Worm (Caenorhabditis elegans): ENCODE results near the gene F15D4.6.

The F15D4.6 gene

DNA sequence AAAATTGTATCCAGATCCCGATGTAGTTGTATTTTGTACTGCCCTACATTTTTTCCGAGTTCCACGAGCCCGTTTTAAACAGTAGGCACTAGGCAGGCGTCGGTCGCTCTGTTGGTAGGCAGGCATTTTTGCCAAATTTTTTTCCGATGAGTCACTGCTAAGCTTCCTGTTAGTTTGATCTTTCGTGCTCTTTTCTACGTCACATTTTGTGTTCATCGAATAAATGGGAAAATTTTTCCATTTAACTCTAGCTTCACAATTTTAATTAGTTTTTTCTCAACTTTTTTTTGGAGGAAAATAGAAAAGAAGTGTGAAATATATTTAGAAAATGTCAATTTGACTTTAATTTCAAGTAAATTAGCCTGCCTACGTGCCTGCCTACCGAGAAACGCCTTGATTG, 18.3 kb downstream of the F15D4.6 start:
- no peak for TF ChIP-seq lsy-2 (tag; optimal IDR thresholded peaks at IDR 0.05)

DNA sequence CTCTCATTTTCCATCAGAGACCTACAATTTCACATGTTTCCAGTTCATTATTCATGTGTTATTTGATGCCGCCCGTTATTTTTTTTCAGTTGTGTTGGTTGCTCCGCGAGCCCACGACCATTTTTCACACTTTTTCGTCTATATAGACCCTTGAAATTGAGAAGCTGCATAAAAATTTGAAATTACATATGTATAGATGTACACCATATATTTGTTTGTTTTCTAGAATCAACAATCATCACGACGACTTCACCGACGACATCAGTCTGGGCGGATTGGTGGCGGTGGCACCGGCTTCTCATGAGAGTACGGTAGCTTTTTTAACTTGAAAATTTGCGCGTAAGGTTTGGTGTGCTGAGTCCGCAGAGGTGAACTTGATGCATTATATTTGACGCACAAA, 21.8 kb downstream of the F15D4.6 start, which contains the start of gene Y48C3A.5:
Gene Y48C3A.5 (plus strand): TSS at position 301 of the 400 bp plus-strand sequence.
- no peak for TF ChIP-seq unc-120 (tag; optimal IDR thresholded peaks at IDR 0.05; ENCODE audit: poor library complexity, severe bottlenecking)
- no peak for TF ChIP-seq ces-1 (GFP tag; optimal IDR thresholded peaks at IDR 0.05)
- no peak for TF ChIP-seq hlh-1 (tag; optimal IDR thresholded peaks at IDR 0.05)
- no peak for TF ChIP-seq nhr-12 (tag; optimal IDR thresholded peaks at IDR 0.05)
- no peak for TF ChIP-seq ham-2 (GFP tag; optimal IDR thresholded peaks at IDR 0.05)
- no peak for TF ChIP-seq ceh-43 (GFP tag; optimal IDR thresholded peaks at IDR 0.05)
- TF ChIP-seq ztf-11 (tag; optimal IDR thresholded peaks at IDR 0.05), result no peak
- TF ChIP-seq flh-1 (GFP tag; optimal IDR thresholded peaks at IDR 0.05), result no peak
- TF ChIP-seq mep-1 (tag; optimal IDR thresholded peaks at IDR 0.05), result no peak
- no peak for TF ChIP-seq ceh-83 (GFP tag; optimal IDR thresholded peaks at IDR 0.05)
- TF ChIP-seq nhr-2 (tag; optimal IDR thresholded peaks at IDR 0.05), result no peak
- TF ChIP-seq unc-62 (GFP tag; optimal IDR thresholded peaks at IDR 0.05), result no peak

DNA sequence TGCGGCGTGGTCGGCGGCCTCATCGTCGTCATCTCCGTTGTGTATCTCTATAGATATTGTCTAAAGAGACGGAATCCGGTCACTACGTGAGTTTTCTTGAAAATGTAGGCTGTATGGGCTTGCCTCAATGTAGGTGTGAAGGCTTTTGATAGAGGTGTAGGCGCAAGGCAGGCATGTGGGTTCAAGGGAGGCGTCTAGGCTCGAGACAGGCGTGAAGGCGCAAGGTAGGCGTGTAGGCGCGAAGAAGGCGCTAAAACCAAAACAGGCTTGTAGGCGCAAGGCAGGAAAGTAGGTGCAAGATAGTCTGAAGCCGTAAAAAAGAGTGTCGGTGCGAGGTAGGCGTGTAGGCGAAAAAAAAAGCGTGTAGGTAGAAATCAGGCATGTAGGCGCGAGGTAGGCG, 29.2 kb downstream of the F15D4.6 start:
- TF ChIP-seq zip-8 (tag; optimal IDR thresholded peaks at IDR 0.05), result no peak
- TF ChIP-seq mls-2 (tag; optimal IDR thresholded peaks at IDR 0.05), result no peak
- TF ChIP-seq nhr-12 (tag; optimal IDR thresholded peaks at IDR 0.05), result no peak
- TF ChIP-seq lin-13 (tag; optimal IDR thresholded peaks at IDR 0.05), result no peak
- TF ChIP-seq sptf-1 (tag; optimal IDR thresholded peaks at IDR 0.05), result no peak
- no peak for TF ChIP-seq elt-3 (tag; optimal IDR thresholded peaks at IDR 0.05)
- TF ChIP-seq ces-1 (GFP tag; optimal IDR thresholded peaks at IDR 0.05), result no peak

DNA sequence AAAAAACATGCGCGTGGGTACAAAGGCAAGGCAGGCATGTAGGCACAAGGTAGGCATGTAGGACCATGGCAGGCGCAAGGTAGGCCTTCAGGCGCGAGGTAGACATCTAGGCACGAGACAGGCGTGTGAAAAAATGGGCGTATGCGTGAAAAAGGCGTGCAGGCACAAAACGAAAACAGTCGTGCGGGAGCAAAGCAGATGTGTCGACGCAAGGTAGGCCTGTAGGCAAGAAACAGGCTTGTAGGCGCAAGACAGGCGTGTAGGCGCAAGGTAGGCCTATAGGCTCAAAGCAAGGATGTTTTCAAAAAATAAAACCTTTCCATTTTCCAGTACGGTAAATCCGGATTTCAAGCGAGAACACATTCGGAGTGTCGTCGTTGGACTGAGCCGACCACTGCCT, 29.7 kb downstream of the F15D4.6 start:
- TF ChIP-seq unc-120 (tag; optimal IDR thresholded peaks at IDR 0.05; ENCODE audit: poor library complexity, severe bottlenecking) (no peak), mab-5 (tag; optimal IDR thresholded peaks at IDR 0.05) (no peak), sem-2 (GFP tag; optimal IDR thresholded peaks at IDR 0.05) (no peak), blmp-1 (tag; optimal IDR thresholded peaks at IDR 0.05) (no peak), hlh-1 (tag; optimal IDR thresholded peaks at IDR 0.05) (no peak), sptf-1 (tag; optimal IDR thresholded peaks at IDR 0.05) (no peak), ceh-39 (tag; optimal IDR thresholded peaks at IDR 0.05) (no peak), ham-2 (GFP tag; optimal IDR thresholded peaks at IDR 0.05) (no peak), mls-2 (tag; optimal IDR thresholded peaks at IDR 0.05) (no peak), nhr-28 (tag; optimal IDR thresholded peaks at IDR 0.05) (no peak), drap-1 (GFP tag; optimal IDR thresholded peaks at IDR 0.05) (no peak), nhr-12 (tag; optimal IDR thresholded peaks at IDR 0.05) (no peak), ztf-11 (tag; optimal IDR thresholded peaks at IDR 0.05) (no peak), lin-32 (GFP tag; optimal IDR thresholded peaks at IDR 0.05) (no peak)

DNA sequence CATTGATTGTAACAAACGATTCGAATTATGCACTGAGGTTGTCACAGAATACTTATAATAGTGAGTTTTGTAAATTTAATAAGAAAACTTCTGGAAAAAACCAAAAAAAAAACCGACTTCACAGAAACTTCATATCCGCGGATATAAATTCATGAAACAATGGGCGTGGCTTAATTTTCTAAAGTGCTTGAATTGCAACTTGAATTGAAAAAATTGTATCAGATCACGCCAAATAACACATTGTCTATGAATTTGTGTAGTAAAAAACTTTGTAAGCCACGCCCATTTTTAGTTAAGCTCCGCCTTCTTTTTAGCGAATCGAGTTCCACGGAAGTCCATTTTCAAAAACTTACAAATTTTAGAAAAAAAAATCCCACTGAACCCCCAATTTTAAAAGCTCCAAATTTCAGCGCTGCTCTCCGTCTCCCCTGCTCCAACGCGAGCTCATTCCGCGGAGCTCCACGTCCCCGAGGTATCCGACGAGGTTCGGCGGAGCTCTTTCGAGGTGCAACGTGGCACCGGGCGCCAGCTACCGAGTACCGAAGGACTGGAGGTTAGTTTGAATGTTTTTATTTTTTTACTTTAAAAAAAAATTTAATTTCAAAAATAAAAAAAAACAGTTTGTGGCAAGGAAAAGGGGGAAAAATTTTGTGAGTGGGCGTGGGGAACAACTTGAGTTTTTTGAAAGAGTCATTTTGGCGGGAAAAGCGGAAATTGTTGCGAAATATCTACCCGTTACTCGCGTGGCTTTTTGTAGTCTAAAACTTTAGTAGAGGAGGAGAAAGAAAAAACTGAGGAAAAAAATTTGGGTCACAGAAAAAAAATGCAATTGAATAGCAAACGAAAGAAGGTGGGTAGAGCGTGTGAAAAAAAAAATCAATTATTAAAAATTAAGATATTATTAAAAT, 30.5 kb downstream of the F15D4.6 start:
- TF ChIP-seq nhr-237 (tag; optimal IDR thresholded peaks at IDR 0.05) (no peak), lsy-2 (tag; optimal IDR thresholded peaks at IDR 0.05) (no peak), mls-2 (tag; optimal IDR thresholded peaks at IDR 0.05) (no peak), ztf-11 (tag; optimal IDR thresholded peaks at IDR 0.05) (no peak), ceh-83 (GFP tag; optimal IDR thresholded peaks at IDR 0.05) (no peak), hlh-1 (tag; optimal IDR thresholded peaks at IDR 0.05) (no peak), bed-3 (GFP tag; optimal IDR thresholded peaks at IDR 0.05) (no peak), nhr-76 (tag; optimal IDR thresholded peaks at IDR 0.05) (no peak), cnd-1 (tag; optimal IDR thresholded peaks at IDR 0.05) (no peak), lin-32 (GFP tag; optimal IDR thresholded peaks at IDR 0.05) (no peak), ces-1 (GFP tag; optimal IDR thresholded peaks at IDR 0.05) (no peak), zip-8 (tag; optimal IDR thresholded peaks at IDR 0.05) (no peak), snpc-4 (tag; optimal IDR thresholded peaks at IDR 0.05) (no peak), ceh-39 (tag; optimal IDR thresholded peaks at IDR 0.05) (no peak), M03D4.4 (tag; optimal IDR thresholded peaks at IDR 0.05) (no peak), elt-1 (tag; optimal IDR thresholded peaks at IDR 0.05; ENCODE audit: borderline replicate concordance, insufficient read depth) (no peak), sem-2 (GFP tag; optimal IDR thresholded peaks at IDR 0.05) (no peak), nhr-28 (tag; optimal IDR thresholded peaks at IDR 0.05) (no peak)
